Fruit fly (Drosophila melanogaster): ENCODE measurements around the gene Got2.

Gene Got2

dm6 chr2L:1989278-1989918 lies 1.8 kb upstream of the Got2 start:
- peak; percentile 45 for TF ChIP-seq nom (GFP tag; optimal IDR thresholded peaks at IDR 0.05)
- peak; percentile 53 for TF ChIP-seq CG31224 (GFP tag; IDR thresholded peaks at IDR 0.05)
- peak; percentile 43 for TF ChIP-seq lbe (GFP tag; optimal IDR thresholded peaks at IDR 0.05)
- peak; percentile 68 for TF ChIP-seq corto (GFP tag; optimal IDR thresholded peaks at IDR 0.05)
- no peak for TF ChIP-seq CoRest (tag; optimal IDR thresholded peaks at IDR 0.05)
- TF ChIP-seq onecut (GFP tag; IDR thresholded peaks at IDR 0.05): no peak
- TF ChIP-seq lov (optimal IDR thresholded peaks at IDR 0.05): no peak
- TF ChIP-seq lov (GFP tag; IDR thresholded peaks at IDR 0.05): no peak

- no peak for TF ChIP-seq slou (GFP tag; optimal IDR thresholded peaks at IDR 0.05)
- TF ChIP-seq so (GFP tag; IDR thresholded peaks at IDR 0.05): 0 out of 3 replicates have a peak, but pooled peaks have one; percentile 31
- no peak for TF ChIP-seq fu2 (GFP tag; optimal IDR thresholded peaks at IDR 0.05)
- peak; percentile 32 for TF ChIP-seq Ets65A (GFP tag)
- no peak for TF ChIP-seq gro (GFP tag; optimal IDR thresholded peaks at IDR 0.05)
- peak; percentile 21 for TF ChIP-seq nom (GFP tag; optimal IDR thresholded peaks at IDR 0.05)
- TF ChIP-seq CG43689 (GFP tag; IDR thresholded peaks at IDR 0.05): no peak
- no peak for TF ChIP-seq h (optimal IDR thresholded peaks at IDR 0.05)
- TF ChIP-seq sens (GFP tag): peak; percentile 23
- no peak for TF ChIP-seq lola (GFP tag; optimal IDR thresholded peaks at IDR 0.05)
- peak; percentile 54 for TF ChIP-seq Jarid2 (GFP tag; optimal IDR thresholded peaks at IDR 0.05)
- TF ChIP-seq Antp (GFP tag; optimal IDR thresholded peaks at IDR 0.05): no peak
- TF ChIP-seq MBD-R2 (GFP tag; IDR thresholded peaks at IDR 0.05): peak; percentile 7; the same call in 1 of the 2 replicates
- no peak for TF ChIP-seq otp (GFP tag; IDR thresholded peaks at IDR 0.05)
- no peak for TF ChIP-seq jumu (GFP tag; optimal IDR thresholded peaks at IDR 0.05)
- no peak for TF ChIP-seq bsh (GFP tag; optimal IDR thresholded peaks at IDR 0.05)
- peak in 1 of 2 experiments; percentile 0 for TF ChIP-seq Trl (optimal IDR thresholded peaks at IDR 0.05)
- no peak for TF ChIP-seq Trl (GFP tag; optimal IDR thresholded peaks at IDR 0.05)
- 0 out of 3 replicates have a peak, but pooled peaks have one; percentile 28 for TF ChIP-seq ci (GFP tag; IDR thresholded peaks at IDR 0.05)
- TF ChIP-seq CG8281 (tag; optimal IDR thresholded peaks at IDR 0.05): no peak
- TF ChIP-seq BtbVII (GFP tag; optimal IDR thresholded peaks at IDR 0.05): no peak
- TF ChIP-seq Dad (GFP tag; optimal IDR thresholded peaks at IDR 0.05): no peak
- TF ChIP-seq org-1 (GFP tag; optimal IDR thresholded peaks at IDR 0.05): no peak
- no peak for TF ChIP-seq Fer3 (tag; optimal IDR thresholded peaks at IDR 0.05)
- no peak for TF ChIP-seq trh (GFP tag; optimal IDR thresholded peaks at IDR 0.05)
- TF ChIP-seq Camta (GFP tag; optimal IDR thresholded peaks at IDR 0.05): peak; percentile 5
- TF ChIP-seq CG16779 (GFP tag; IDR thresholded peaks at IDR 0.05): no peak
- TF ChIP-seq Gug (GFP tag; IDR thresholded peaks at IDR 0.05): 0 out of 4 replicates have a peak, but pooled peaks have one; percentile 2
- TF ChIP-seq slbo (GFP tag; IDR thresholded peaks at IDR 0.05): no peak
- no peak for TF ChIP-seq CG31224 (GFP tag; IDR thresholded peaks at IDR 0.05)
- no peak for TF ChIP-seq Rfx (GFP tag; IDR thresholded peaks at IDR 0.05)
- TF ChIP-seq gem (tag; optimal IDR thresholded peaks at IDR 0.05): no peak
Observed at dm6 chr2L:1988192-1988561, 619 bp upstream of the Got2 start, which contains the start of gene Npc2a. Npc2a (plus strand) TSS chr2L:1988290.

Measured in whole organism, embryonic.